Fruit fly (Drosophila melanogaster): ENCODE data around the gene Grx3.

The Grx3 gene

dm6 chr2L:13370762-13371161, 4.5 kb downstream of the Grx3 start, which contains the start of gene ND-B22 (continued):
- TF ChIP-seq HLH54F (GFP tag; optimal IDR thresholded peaks at IDR 0.05) (peak; percentile 28), Vsx1 (GFP tag; optimal IDR thresholded peaks at IDR 0.05) (peak; percentile 33), Jarid2 (GFP tag; optimal IDR thresholded peaks at IDR 0.05) (no peak), Hand (GFP tag; optimal IDR thresholded peaks at IDR 0.05) (no peak), CG16813 (GFP tag; IDR thresholded peaks at IDR 0.05; ENCODE audit: partially characterized antibody) (peak; percentile 21; the same call in 1 of the 3 replicates), CG10267 (tag; optimal IDR thresholded peaks at IDR 0.05) (peak; percentile 93), CG32532 (GFP tag; IDR thresholded peaks at IDR 0.05) (peak; percentile 57), HHEX (GFP tag; optimal IDR thresholded peaks at IDR 0.05) (peak; percentile 47), CG12659 (GFP tag; optimal IDR thresholded peaks at IDR 0.05) (peak; percentile 76), CG6175 (GFP tag; IDR thresholded peaks at IDR 0.05) (no peak), CG7271 (tag; optimal IDR thresholded peaks at IDR 0.05) (no peak), CG3065 (GFP tag; optimal IDR thresholded peaks at IDR 0.05) (no peak), da (GFP tag; optimal IDR thresholded peaks at IDR 0.05) (no peak), al (GFP tag; IDR thresholded peaks at IDR 0.05) (no peak), zen (tag; optimal IDR thresholded peaks at IDR 0.05) (peak; percentile 12), CG7987 (GFP tag; optimal IDR thresholded peaks at IDR 0.05) (peak; percentile 23), CG6272 (GFP tag; IDR thresholded peaks at IDR 0.05) (no peak), CG33213 (GFP tag; optimal IDR thresholded peaks at IDR 0.05) (peak; percentile 30), CG17829 (tag; optimal IDR thresholded peaks at IDR 0.05) (peak; percentile 31), grn (GFP tag; optimal IDR thresholded peaks at IDR 0.05) (no peak), CG2875 (GFP tag; optimal IDR thresholded peaks at IDR 0.05) (no peak), Tbp (GFP tag; optimal IDR thresholded peaks at IDR 0.05) (no peak), CG11093 (GFP tag; IDR thresholded peaks at IDR 0.05) (no peak), Dek (tag; optimal IDR thresholded peaks at IDR 0.05) (peak; percentile 34), row (GFP tag; IDR thresholded peaks at IDR 0.05) (peak; percentile 31; the same call in 1 of the 3 replicates), CG11504 (tag; optimal IDR thresholded peaks at IDR 0.05) (peak; percentile 32), CG17361 (GFP tag; IDR thresholded peaks at IDR 0.05) (peak; percentile 39; the same call in 1 of the 3 replicates), CG12942 (GFP tag; optimal IDR thresholded peaks at IDR 0.05) (peak; percentile 24), shn (GFP tag; optimal IDR thresholded peaks at IDR 0.05) (peak; percentile 6), CG4328 (GFP tag; optimal IDR thresholded peaks at IDR 0.05) (no peak), CG18476 (GFP tag; optimal IDR thresholded peaks at IDR 0.05) (peak; percentile 1), salm (tag; optimal IDR thresholded peaks at IDR 0.05) (no peak), Sry-δ (GFP tag; optimal IDR thresholded peaks at IDR 0.05) (peak; percentile 10), MESR4 (GFP tag; optimal IDR thresholded peaks at IDR 0.05) (peak; percentile 90), caup (GFP tag; optimal IDR thresholded peaks at IDR 0.05; ENCODE audit: severe bottlenecking) (peak; percentile 69), CG34422 (GFP tag; IDR thresholded peaks at IDR 0.05) (peak; percentile 35; the same call in 1 of the 3 replicates), CG3726 (GFP tag; IDR thresholded peaks at IDR 0.05) (no peak), sens (GFP tag) (peak; percentile 64), ap (GFP tag; IDR thresholded peaks at IDR 0.05) (no peak), tll (GFP tag; optimal IDR thresholded peaks at IDR 0.05) (no peak), H15 (GFP tag; IDR thresholded peaks at IDR 0.05) (no peak), CG18619 (GFP tag; optimal IDR thresholded peaks at IDR 0.05) (peak; percentile 6), CG11247 (GFP tag; IDR thresholded peaks at IDR 0.05) (peak; percentile 36; the same call in 1 of the 2 replicates), chinmo (GFP tag; IDR thresholded peaks at IDR 0.05; ENCODE audit: partially characterized antibody) (no peak), Nf-YA (GFP tag; IDR thresholded peaks at IDR 0.05) (no peak), CG1233 (GFP tag; optimal IDR thresholded peaks at IDR 0.05) (peak; percentile 39), dmrt99B (tag; optimal IDR thresholded peaks at IDR 0.05) (no peak), CG4360 (GFP tag; IDR thresholded peaks at IDR 0.05) (peak; percentile 97), CG2120 (GFP tag; optimal IDR thresholded peaks at IDR 0.05) (peak; percentile 73), CoRest (tag; optimal IDR thresholded peaks at IDR 0.05) (peak; percentile 6), D19A (tag; optimal IDR thresholded peaks at IDR 0.05) (peak; percentile 27)
